Worm (Caenorhabditis elegans) whole organism, L2 larva: Measurements from ENCODE around the gene C09G9.8.

ENCODE experiments used
- C34F6.9 ChIP-seq: fragments of 150-350 bp; optimal IDR thresholded peaks from 2 replicates; lab custom pipeline; 2014; ENCODE audit warnings: missing biosample characterization, missing genetic modification characterization
- F13H6.1 ChIP-seq: sonication (generic microtip); optimal IDR thresholded peaks from 2 replicates; lab custom pipeline; 2016; ENCODE audit warnings: missing genetic modification characterization, missing compliant biosample characterization
- R02D3.7 ChIP-seq: fragments of 150-350 bp; optimal IDR thresholded peaks from 2 replicates; lab custom pipeline; 2014; ENCODE audit warnings: missing biosample characterization, missing genetic modification characterization
- Y55F3AM.14 ChIP-seq: fragments of 200-800 bp; sonication (Bioruptor generic); optimal IDR thresholded peaks from 2 replicates; lab custom pipeline; 2018; ENCODE audit warnings: mild to moderate bottlenecking, missing genetic modification characterization, missing compliant biosample characterization
- ZK546.5 ChIP-seq: sonication (generic microtip); optimal IDR thresholded peaks from 2 replicates; lab custom pipeline; 2017; ENCODE audit warnings: missing biosample characterization, missing genetic modification characterization
- aly-2 ChIP-seq: fragments of 150-350 bp; optimal IDR thresholded peaks from 2 replicates; lab custom pipeline; 2014; ENCODE audit warnings: missing biosample characterization, missing genetic modification characterization
- ama-1 ChIP-seq: fragments of 150-350 bp; optimal IDR thresholded peaks from 2 replicates; lab custom pipeline; 2018; ENCODE audit warnings: inconsistent platforms
- blmp-1 ChIP-seq: sonication (generic microtip); optimal IDR thresholded peaks from 2 replicates; lab custom pipeline; 2017; ENCODE audit warnings: missing genetic modification characterization, mild to moderate bottlenecking, missing compliant biosample characterization, antibody characterized with exemption, moderate library complexity; ENCODE audit not compliant: insufficient read depth
- ceh-82 ChIP-seq: fragments of 150-350 bp; optimal IDR thresholded peaks from 2 replicates; lab custom pipeline; 2014; ENCODE audit warnings: missing biosample characterization, missing genetic modification characterization
- crh-2 ChIP-seq: sonication (generic microtip); optimal IDR thresholded peaks from 2 replicates; lab custom pipeline; 2017; ENCODE audit warnings: missing biosample characterization, missing genetic modification characterization
- dmd-4 ChIP-seq: sonication (generic microtip); optimal IDR thresholded peaks from 2 replicates; lab custom pipeline; 2017; ENCODE audit warnings: missing biosample characterization, missing genetic modification characterization
- egl-27 ChIP-seq: sonication (generic microtip); optimal IDR thresholded peaks from 3 replicates; lab custom pipeline; 2017; ENCODE audit warnings: missing biosample characterization, missing genetic modification reagents, missing genetic modification characterization
- elt-3 ChIP-seq: sonication (generic microtip); optimal IDR thresholded peaks from 2 replicates; lab custom pipeline; 2017; ENCODE audit warnings: missing biosample characterization, missing genetic modification characterization
- fos-1 ChIP-seq: fragments of 150-350 bp; optimal IDR thresholded peaks from 2 replicates; lab custom pipeline; 2014; ENCODE audit warnings: missing biosample characterization, missing genetic modification characterization
- gmeb-1 ChIP-seq: fragments of 150-350 bp; optimal IDR thresholded peaks from 2 replicates; lab custom pipeline; 2014; ENCODE audit warnings: missing biosample characterization, missing genetic modification characterization
- lin-11 ChIP-seq: fragments of 150-350 bp; sonication (generic microtip); optimal IDR thresholded peaks from 2 replicates; lab custom pipeline; 2014; ENCODE audit warnings: missing biosample characterization, missing genetic modification characterization, inconsistent platforms, mixed read lengths
- lin-13 ChIP-seq: fragments of 150-350 bp; optimal IDR thresholded peaks from 2 replicates; lab custom pipeline; 2014; ENCODE audit warnings: missing biosample characterization, missing genetic modification reagents, missing genetic modification characterization
- lin-39 ChIP-seq: fragments of 150-350 bp; optimal IDR thresholded peaks from 2 replicates; lab custom pipeline; 2014; ENCODE audit warnings: missing biosample characterization, missing genetic modification reagents, missing genetic modification characterization
- lsy-2 ChIP-seq, 2 experiments: fragments of 150-350 bp in 1 of 2; sonication (generic microtip) in 1 of 2; optimal IDR thresholded peaks; 2 replicates each; lab custom pipeline; 2014 to 2017; ENCODE audit warnings: missing biosample characterization in 2 of 2, missing genetic modification characterization in 2 of 2
- mab-5 ChIP-seq: fragments of 150-350 bp; optimal IDR thresholded peaks from 2 replicates; lab custom pipeline; 2014; ENCODE audit warnings: missing biosample characterization, missing genetic modification characterization
- mbf-1 ChIP-seq: sonication (generic microtip); optimal IDR thresholded peaks from 2 replicates; lab custom pipeline; 2017; ENCODE audit warnings: missing biosample characterization, missing genetic modification characterization
- nhr-10 ChIP-seq: sonication (generic microtip); optimal IDR thresholded peaks from 2 replicates; lab custom pipeline; 2017; ENCODE audit warnings: missing biosample characterization, missing genetic modification characterization
- nhr-11 ChIP-seq: fragments of 150-350 bp; optimal IDR thresholded peaks from 2 replicates; lab custom pipeline; 2014; ENCODE audit warnings: missing biosample characterization, missing genetic modification characterization
- nhr-12 ChIP-seq: fragments of 150-350 bp; optimal IDR thresholded peaks from 2 replicates; lab custom pipeline; 2014; ENCODE audit warnings: missing biosample characterization, missing genetic modification characterization
- nhr-129 ChIP-seq: fragments of 150-350 bp; optimal IDR thresholded peaks from 2 replicates; lab custom pipeline; 2014; ENCODE audit warnings: missing biosample characterization, missing genetic modification characterization
- nhr-21 ChIP-seq: fragments of 150-350 bp; optimal IDR thresholded peaks from 2 replicates; lab custom pipeline; 2014; ENCODE audit warnings: missing biosample characterization, missing genetic modification characterization
- nhr-23 ChIP-seq: fragments of 150-350 bp; optimal IDR thresholded peaks from 2 replicates; lab custom pipeline; 2014; ENCODE audit warnings: missing biosample characterization, missing genetic modification reagents, missing genetic modification characterization
- nhr-237 ChIP-seq: fragments of 150-350 bp; optimal IDR thresholded peaks from 2 replicates; lab custom pipeline; 2014; ENCODE audit warnings: missing biosample characterization, missing genetic modification characterization
- nhr-25 ChIP-seq: fragments of 150-350 bp; sonication (generic microtip); optimal IDR thresholded peaks from 3 replicates; lab custom pipeline; 2014; ENCODE audit warnings: missing biosample characterization, missing genetic modification characterization
- nhr-6 ChIP-seq: fragments of 150-350 bp; optimal IDR thresholded peaks from 2 replicates; lab custom pipeline; 2014; ENCODE audit warnings: missing biosample characterization, missing genetic modification characterization
- nhr-77 ChIP-seq: fragments of 150-350 bp; optimal IDR thresholded peaks from 2 replicates; lab custom pipeline; 2014; ENCODE audit warnings: missing biosample characterization, missing genetic modification characterization
- peb-1 ChIP-seq: fragments of 150-350 bp; optimal IDR thresholded peaks from 2 replicates; lab custom pipeline; 2014; ENCODE audit warnings: missing biosample characterization, missing genetic modification characterization
- sem-4 ChIP-seq: fragments of 150-350 bp; optimal IDR thresholded peaks from 2 replicates; lab custom pipeline; 2014; ENCODE audit warnings: missing biosample characterization, missing genetic modification reagents, missing genetic modification characterization
- sma-3 ChIP-seq: sonication (generic microtip); optimal IDR thresholded peaks from 2 replicates; lab custom pipeline; 2016; ENCODE audit warnings: missing genetic modification reagents, missing genetic modification characterization, missing compliant biosample characterization
- sma-9 ChIP-seq, 2 experiments: fragments of 150-350 bp in 1 of 2; sonication (generic microtip) in 1 of 2; optimal IDR thresholded peaks; 2 replicates each; lab custom pipeline; 2014 to 2016; ENCODE audit warnings: missing genetic modification characterization in 2 of 2, mild to moderate bottlenecking in 1 of 2, missing biosample characterization in 1 of 2, missing compliant biosample characterization in 1 of 2, missing genetic modification reagents in 1 of 2, moderate library complexity in 1 of 2
- snpc-4 ChIP-seq: fragments of 150-350 bp; optimal IDR thresholded peaks from 2 replicates; lab custom pipeline; 2014; ENCODE audit warnings: missing biosample characterization, missing genetic modification characterization
- unc-39 ChIP-seq: fragments of 150-350 bp; optimal IDR thresholded peaks from 2 replicates; lab custom pipeline; 2014; ENCODE audit warnings: missing biosample characterization, missing genetic modification characterization
- unc-55 ChIP-seq: fragments of 150-350 bp; sonication (generic microtip); optimal IDR thresholded peaks from 3 replicates; lab custom pipeline; 2014; ENCODE audit warnings: missing biosample characterization, missing genetic modification reagents, missing genetic modification characterization
- unc-62 ChIP-seq: fragments of 150-350 bp; optimal IDR thresholded peaks from 2 replicates; lab custom pipeline; 2014; ENCODE audit warnings: missing biosample characterization, missing genetic modification reagents, missing genetic modification characterization
- ztf-11 ChIP-seq: sonication (generic microtip); optimal IDR thresholded peaks from 2 replicates; lab custom pipeline; 2017; ENCODE audit warnings: missing biosample characterization, missing genetic modification characterization

Gene C09G9.8

ce11 chrIV:8906164-8906563, 24.9 kb downstream of the C09G9.8 start, which contains the start of gene C27B7.6:
TSS of gene C27B7.6 (minus strand) at chrIV:8906345.
- no peak for TF ChIP-seq ama-1
- TF ChIP-seq snpc-4 (tag; lab: Kevin White, UChicago) = no peak

- no peak for TF ChIP-seq sem-4 (tag; lab: Kevin White, UChicago)
- TF ChIP-seq, all 48 proteins: peak for 0
Measured at ce11 chrIV:8906743-8907142, 25.5 kb downstream of the C09G9.8 start, which contains the start of gene C27B7.7. TSS of gene C27B7.7 (plus strand) at chrIV:8907043.

- TF ChIP-seq sma-3 (GFP tag; lab: Kevin White, UChicago) = peak; percentile 67
- TF ChIP-seq Y55F3AM.14 (GFP tag; lab: Kevin White, UChicago) = no peak
Measured at ce11 chrIV:8914187-8914586, 32.9 kb downstream of the C09G9.8 start.

ce11 chrIV:8916010-8916409, 34.7 kb downstream of the C09G9.8 start, which contains the start of gene C27B7.9:
TSS of gene C27B7.9 (minus strand) at chrIV:8916110.
- TF ChIP-seq aly-2 (no peak), F13H6.1 (tag; lab: Kevin White, UChicago) (no peak), Y55F3AM.14 (GFP tag; lab: Kevin White, UChicago) (no peak), nhr-23 (tag; lab: Kevin White, UChicago) (no peak), unc-39 (tag; lab: Kevin White, UChicago) (no peak), sem-4 (tag; lab: Kevin White, UChicago) (no peak), unc-62 (GFP tag; lab: Kevin White, UChicago) (no peak), crh-2 (tag; lab: Kevin White, UChicago) (no peak), lin-39 (tag; lab: Kevin White, UChicago) (no peak), nhr-77 (tag; lab: Kevin White, UChicago) (no peak), egl-27 (no peak), nhr-25 (tag; lab: Kevin White, UChicago) (no peak), mab-5 (tag; lab: Kevin White, UChicago) (no peak), peb-1 (tag; lab: Kevin White, UChicago) (no peak), ztf-11 (tag; lab: Kevin White, UChicago) (no peak), nhr-237 (tag; lab: Kevin White, UChicago) (no peak), nhr-6 (tag; lab: Kevin White, UChicago) (no peak)

ce11 chrIV:8918790-8919189, 37.5 kb downstream of the C09G9.8 start, which contains the start of gene rap-1:
TSS of gene rap-1 (minus strand) at chrIV:8918890.
- no peak for TF ChIP-seq nhr-25 (tag; lab: Kevin White, UChicago)
- TF ChIP-seq gmeb-1 (tag; lab: Kevin White, UChicago) = no peak
- TF ChIP-seq nhr-6 (tag; lab: Kevin White, UChicago) = no peak
- no peak for TF ChIP-seq lin-39 (tag; lab: Kevin White, UChicago)
- no peak for TF ChIP-seq lsy-2 (tag; optimal IDR thresholded peaks at IDR 0.05; lab: Kevin White, UChicago)
- no peak for TF ChIP-seq F13H6.1 (tag; lab: Kevin White, UChicago)
- TF ChIP-seq ama-1 = no peak
- TF ChIP-seq sem-4 (tag; lab: Kevin White, UChicago) = no peak

- TF ChIP-seq sem-4 (tag; lab: Kevin White, UChicago) = no peak
- TF ChIP-seq nhr-21 = peak; percentile 13
- TF ChIP-seq ceh-82 (tag; lab: Kevin White, UChicago) = no peak
- TF ChIP-seq nhr-129 = no peak
- TF ChIP-seq fos-1 = peak; percentile 12
- no peak for TF ChIP-seq blmp-1 (tag; lab: Kevin White, UChicago)
- TF ChIP-seq lsy-2 (tag; optimal IDR thresholded peaks at IDR 0.05; lab: Kevin White, UChicago) = peak in 1 of 2 experiments; percentile 49
- TF ChIP-seq aly-2 = no peak
- TF ChIP-seq C34F6.9 (tag; lab: Kevin White, UChicago) = peak; percentile 28
- TF ChIP-seq ZK546.5 (tag; lab: Kevin White, UChicago) = no peak
- TF ChIP-seq R02D3.7 (tag; lab: Kevin White, UChicago) = no peak
- TF ChIP-seq mbf-1 (tag; lab: Kevin White, UChicago) = no peak
- TF ChIP-seq sma-3 (GFP tag; lab: Kevin White, UChicago) = no peak
- no peak for TF ChIP-seq nhr-11 (tag; lab: Kevin White, UChicago)
- TF ChIP-seq crh-2 (tag; lab: Kevin White, UChicago) = peak; percentile 4
- no peak for TF ChIP-seq gmeb-1 (tag; lab: Kevin White, UChicago)
- no peak for TF ChIP-seq lin-11 (tag; lab: Kevin White, UChicago)
- peak; percentile 28 for TF ChIP-seq sma-9 (GFP tag; optimal IDR thresholded peaks at IDR 0.05; lab: Kevin White, UChicago)
- TF ChIP-seq sma-9 (tag; optimal IDR thresholded peaks at IDR 0.05; lab: Kevin White, UChicago) = no peak
- TF ChIP-seq elt-3 (tag; lab: Kevin White, UChicago) = no peak
- TF ChIP-seq unc-55 (GFP tag; lab: Kevin White, UChicago) = peak; percentile 6
- no peak for TF ChIP-seq nhr-12 (tag; lab: Kevin White, UChicago)
- no peak for TF ChIP-seq nhr-6 (tag; lab: Kevin White, UChicago)
- TF ChIP-seq nhr-25 (tag; lab: Kevin White, UChicago) = no peak
- no peak for TF ChIP-seq nhr-10 (tag; lab: Kevin White, UChicago)
- peak; percentile 29 for TF ChIP-seq lin-13 (GFP tag; lab: Kevin White, UChicago)
- TF ChIP-seq snpc-4 (tag; lab: Kevin White, UChicago) = no peak
- no peak for TF ChIP-seq dmd-4 (tag; lab: Kevin White, UChicago)
- TF ChIP-seq ztf-11 (tag; lab: Kevin White, UChicago) = no peak
- no peak for TF ChIP-seq nhr-77 (tag; lab: Kevin White, UChicago)
- TF ChIP-seq mab-5 (tag; lab: Kevin White, UChicago) = no peak
Measured at ce11 chrIV:8920284-8920806, 39.1 kb downstream of the C09G9.8 start.
